Worm (Caenorhabditis elegans): ENCODE results near the gene sap-49.

DNA sequence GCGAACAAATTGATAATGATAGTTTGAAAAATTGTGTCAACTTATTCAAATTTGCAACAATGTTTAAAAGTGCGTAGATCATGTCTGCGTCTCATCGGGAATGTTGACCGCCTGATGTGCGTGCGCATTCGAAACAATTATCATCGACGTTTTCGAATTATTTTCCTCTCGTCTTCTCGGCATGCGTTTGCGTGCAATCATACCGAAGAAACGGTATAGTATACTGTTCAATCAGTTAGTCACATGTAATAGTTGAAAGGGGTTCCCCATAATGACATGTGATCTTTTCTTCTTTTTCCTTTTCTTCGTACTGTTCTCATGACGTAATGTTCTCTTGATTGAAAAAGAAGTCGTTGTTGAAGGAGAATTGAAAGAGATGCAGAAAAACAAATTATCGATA lies 18.8 kb downstream of the sap-49 start:
- TF ChIP-seq bed-1 (GFP tag; IDR thresholded peaks at IDR 0.05): no peak
- no peak for TF ChIP-seq zim-3 (tag; optimal IDR thresholded peaks at IDR 0.05)
- TF ChIP-seq ztf-6 (GFP tag; IDR thresholded peaks at IDR 0.05): no peak
- TF ChIP-seq pbrm-1 (GFP tag; IDR thresholded peaks at IDR 0.05): 0 out of 2 replicates have a peak, but pooled peaks have one; percentile 30
- TF ChIP-seq chd-7 (tag; optimal IDR thresholded peaks at IDR 0.05): peak; percentile 58

Measured in whole organism, young adult.